Worm (Caenorhabditis elegans): ENCODE data around the gene D2007.1.

DNA sequence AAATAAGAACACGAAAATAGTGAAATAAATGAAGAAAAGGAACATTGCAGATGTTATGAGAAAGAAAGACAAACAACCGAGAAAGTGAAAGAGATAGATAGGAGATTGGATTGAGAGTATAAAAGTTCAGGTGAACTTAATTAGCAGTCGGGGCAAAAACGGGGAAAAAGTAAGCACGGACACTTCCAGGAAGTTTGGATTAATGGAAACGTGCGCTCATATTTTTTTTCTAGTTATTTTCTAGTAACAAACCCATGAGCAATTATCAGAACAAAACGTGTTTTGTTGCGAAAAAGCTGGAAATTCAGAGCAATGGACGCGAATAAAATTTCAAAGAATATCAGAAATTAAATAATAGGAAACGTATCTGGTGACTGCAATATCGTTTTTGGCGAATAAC lies 33.3 kb upstream of the D2007.1 start:
- TF ChIP-seq fos-1 (tag; optimal IDR thresholded peaks at IDR 0.05), result no peak
- TF ChIP-seq ztf-11 (tag; optimal IDR thresholded peaks at IDR 0.05), result no peak
- no peak for TF ChIP-seq ceh-8 (GFP tag; optimal IDR thresholded peaks at IDR 0.05)
- no peak for TF ChIP-seq elt-2 (tag; optimal IDR thresholded peaks at IDR 0.05)
- no peak for TF ChIP-seq lin-15B (tag; optimal IDR thresholded peaks at IDR 0.05)
- TF ChIP-seq ceh-63 (GFP tag; optimal IDR thresholded peaks at IDR 0.05), result no peak
- peak; percentile 2 for TF ChIP-seq swsn-7 (tag; optimal IDR thresholded peaks at IDR 0.05)
- no peak for TF ChIP-seq tbx-2 (tag; optimal IDR thresholded peaks at IDR 0.05)
- TF ChIP-seq ama-1 (optimal IDR thresholded peaks at IDR 0.05), result no peak
- TF ChIP-seq nhr-237 (tag; optimal IDR thresholded peaks at IDR 0.05), result no peak

All from whole organism, L1 larva.